Fruit fly (Drosophila melanogaster): Measurements from ENCODE around the gene Sf3b5.

Sf3b5 gene

dm6 chr3R:9054442-9055118 is 39.4 kb upstream of the Sf3b5 start (continued):
- TF ChIP-seq CG4328 (GFP tag; optimal IDR thresholded peaks at IDR 0.05) = peak; percentile 71
- peak; percentile 54 for TF ChIP-seq tup (GFP tag; optimal IDR thresholded peaks at IDR 0.05)
- TF ChIP-seq grau (tag; optimal IDR thresholded peaks at IDR 0.05) = peak; percentile 59
- no peak for TF ChIP-seq CG32532 (GFP tag; IDR thresholded peaks at IDR 0.05)
- TF ChIP-seq sd (tag; optimal IDR thresholded peaks at IDR 0.05) = peak; percentile 67
- peak; percentile 62 for TF ChIP-seq CG8924 (tag; optimal IDR thresholded peaks at IDR 0.05)
- peak; percentile 81 for TF ChIP-seq Ets65A (GFP tag)
- no peak for TF ChIP-seq Doc2 (GFP tag; IDR thresholded peaks at IDR 0.05)
- TF ChIP-seq Blimp-1 (GFP tag; optimal IDR thresholded peaks at IDR 0.05) = peak; percentile 76
- peak; percentile 87 for TF ChIP-seq zf30C (GFP tag; optimal IDR thresholded peaks at IDR 0.05)
- peak; percentile 0 for TF ChIP-seq nom (GFP tag; optimal IDR thresholded peaks at IDR 0.05)
- TF ChIP-seq kay (GFP tag; optimal IDR thresholded peaks at IDR 0.05) = no peak
- no peak for TF ChIP-seq sr (GFP tag; IDR thresholded peaks at IDR 0.05)
- TF ChIP-seq CG2120 (GFP tag; optimal IDR thresholded peaks at IDR 0.05) = peak; percentile 67
- peak; percentile 66 for TF ChIP-seq caup (GFP tag; optimal IDR thresholded peaks at IDR 0.05; ENCODE audit: severe bottlenecking)
- no peak for TF ChIP-seq pb (GFP tag; optimal IDR thresholded peaks at IDR 0.05)
- TF ChIP-seq CG1832 (GFP tag; optimal IDR thresholded peaks at IDR 0.05) = peak; percentile 26
- TF ChIP-seq wek (GFP tag; optimal IDR thresholded peaks at IDR 0.05) = peak; percentile 49
- no peak for TF ChIP-seq Abd-B (GFP tag; optimal IDR thresholded peaks at IDR 0.05)
- TF ChIP-seq mirr (GFP tag; optimal IDR thresholded peaks at IDR 0.05) = peak; percentile 59
- peak; percentile 59 for TF ChIP-seq jing (GFP tag; optimal IDR thresholded peaks at IDR 0.05)
- TF ChIP-seq CG34376 (GFP tag; optimal IDR thresholded peaks at IDR 0.05) = peak; percentile 64
- TF ChIP-seq gcm2 (GFP tag; optimal IDR thresholded peaks at IDR 0.05) = peak; percentile 10
- TF ChIP-seq lola (GFP tag; optimal IDR thresholded peaks at IDR 0.05) = peak in 1 of 3 experiments; percentile 9
- peak; percentile 72 for TF ChIP-seq Dek (tag; optimal IDR thresholded peaks at IDR 0.05)
- peak; percentile 81 for TF ChIP-seq NfI (GFP tag; optimal IDR thresholded peaks at IDR 0.05)
- TF ChIP-seq Gug (GFP tag; IDR thresholded peaks at IDR 0.05) = peak; percentile 79
- peak; percentile 6 for TF ChIP-seq TFAM (GFP tag; optimal IDR thresholded peaks at IDR 0.05)
- peak; percentile 72 for TF ChIP-seq CG9817 (tag; optimal IDR thresholded peaks at IDR 0.05)
- peak; percentile 89 for TF ChIP-seq CG1603 (tag; optimal IDR thresholded peaks at IDR 0.05)
- peak; percentile 44 for TF ChIP-seq CG6654 (GFP tag; optimal IDR thresholded peaks at IDR 0.05)
- TF ChIP-seq CG12744 (GFP tag; optimal IDR thresholded peaks at IDR 0.05) = no peak
- peak; percentile 70 for TF ChIP-seq fd3F (GFP tag; optimal IDR thresholded peaks at IDR 0.05)
- peak; percentile 35 for TF ChIP-seq CG6854 (GFP tag; optimal IDR thresholded peaks at IDR 0.05)
- TF ChIP-seq CG1529 (GFP tag; optimal IDR thresholded peaks at IDR 0.05) = peak; percentile 64
- TF ChIP-seq CG7556 (GFP tag; optimal IDR thresholded peaks at IDR 0.05) = peak; percentile 71
- peak; percentile 37 for TF ChIP-seq CG31365 (tag; optimal IDR thresholded peaks at IDR 0.05)
- TF ChIP-seq HmgZ (tag; optimal IDR thresholded peaks at IDR 0.05) = peak; percentile 48
- peak; percentile 82 for TF ChIP-seq CG6765 (GFP tag; optimal IDR thresholded peaks at IDR 0.05)
- no peak for TF ChIP-seq D19B (GFP tag; optimal IDR thresholded peaks at IDR 0.05)
- no peak for TF ChIP-seq CG8290 (GFP tag; optimal IDR thresholded peaks at IDR 0.05)
- peak in 1 of 2 experiments; percentile 89 for TF ChIP-seq CG8290 (tag; optimal IDR thresholded peaks at IDR 0.05)
- TF ChIP-seq CG12659 (GFP tag; optimal IDR thresholded peaks at IDR 0.05) = peak; percentile 83
- TF ChIP-seq pros (GFP tag; optimal IDR thresholded peaks at IDR 0.05) = peak; percentile 52
- no peak for TF ChIP-seq E2f2 (GFP tag; IDR thresholded peaks at IDR 0.05)
- peak; percentile 15 for TF ChIP-seq CG14710 (tag; optimal IDR thresholded peaks at IDR 0.05)
- no peak for TF ChIP-seq CG10274 (GFP tag; optimal IDR thresholded peaks at IDR 0.05)
- TF ChIP-seq CG17385 (GFP tag; optimal IDR thresholded peaks at IDR 0.05) = peak; percentile 88
- peak; percentile 40 for TF ChIP-seq MTF-1 (GFP tag; optimal IDR thresholded peaks at IDR 0.05; ENCODE audit: borderline replicate concordance)

All from whole organism, embryonic.